Worm (Caenorhabditis elegans): ENCODE results near the gene rnp-1.

rnp-1 gene

DNA sequence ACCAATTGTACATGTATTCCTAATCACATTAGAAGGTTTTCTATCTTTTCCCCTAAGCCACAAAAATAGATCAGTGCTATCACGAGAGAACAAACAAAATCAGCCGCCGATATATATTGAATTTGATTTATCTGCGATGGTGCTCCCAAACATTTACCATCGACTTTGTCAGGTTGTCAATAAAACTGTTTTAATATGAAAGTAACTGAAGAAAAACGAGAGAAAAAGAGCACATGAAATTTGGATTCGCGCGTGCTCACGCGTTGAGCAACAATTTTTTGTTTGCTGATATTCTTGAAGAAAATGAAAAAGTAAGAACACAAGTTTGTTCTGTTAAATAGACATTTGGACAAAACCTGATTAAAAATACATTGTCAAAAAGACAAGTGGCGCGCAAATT lies 3.2 kb upstream of the rnp-1 start:
- no peak for TF ChIP-seq blmp-1 (tag; optimal IDR thresholded peaks at IDR 0.05)
- TF ChIP-seq drap-1 (GFP tag; optimal IDR thresholded peaks at IDR 0.05), result no peak
- TF ChIP-seq ham-2 (GFP tag; optimal IDR thresholded peaks at IDR 0.05), result no peak
- TF ChIP-seq mep-1 (tag; optimal IDR thresholded peaks at IDR 0.05), result no peak
- TF ChIP-seq sem-2 (GFP tag; optimal IDR thresholded peaks at IDR 0.05), result no peak
- no peak for TF ChIP-seq unc-120 (tag; optimal IDR thresholded peaks at IDR 0.05; ENCODE audit: poor library complexity, severe bottlenecking)

- TF ChIP-seq nhr-237 (tag; optimal IDR thresholded peaks at IDR 0.05) (peak; percentile 35), mab-5 (tag; optimal IDR thresholded peaks at IDR 0.05) (no peak), nhr-76 (tag; optimal IDR thresholded peaks at IDR 0.05) (no peak), pha-4 (tag; optimal IDR thresholded peaks at IDR 0.05) (peak; percentile 89), nhr-28 (tag; optimal IDR thresholded peaks at IDR 0.05) (no peak), lin-13 (tag; optimal IDR thresholded peaks at IDR 0.05) (peak; percentile 52), ceh-39 (tag; optimal IDR thresholded peaks at IDR 0.05) (peak; percentile 74), ces-1 (GFP tag; optimal IDR thresholded peaks at IDR 0.05) (peak; percentile 55), sem-2 (GFP tag; optimal IDR thresholded peaks at IDR 0.05) (no peak), mep-1 (tag; optimal IDR thresholded peaks at IDR 0.05) (peak; percentile 42), lsy-2 (tag; optimal IDR thresholded peaks at IDR 0.05) (peak; percentile 95)
These were observed 1.0 kb upstream of the rnp-1 start, which contains the start of gene dpy-30 for ce11 chrV:12190943-12191569. dpy-30 (plus strand) TSS chrV:12191519.

ce11 chrV:12194275-12194674 lies 2.2 kb downstream of the rnp-1 start, which contains the start of gene ogdh-2:
ogdh-2 (plus strand) TSS chrV:12194507.
- TF ChIP-seq lin-13 (tag; optimal IDR thresholded peaks at IDR 0.05), result no peak
- TF ChIP-seq cnd-1 (tag; optimal IDR thresholded peaks at IDR 0.05), result no peak
- TF ChIP-seq unc-62 (GFP tag; optimal IDR thresholded peaks at IDR 0.05), result no peak
- TF ChIP-seq M03D4.4 (tag; optimal IDR thresholded peaks at IDR 0.05), result no peak
- TF ChIP-seq nhr-237 (tag; optimal IDR thresholded peaks at IDR 0.05), result no peak
- TF ChIP-seq sem-2 (GFP tag; optimal IDR thresholded peaks at IDR 0.05), result no peak
- no peak for TF ChIP-seq unc-120 (tag; optimal IDR thresholded peaks at IDR 0.05; ENCODE audit: poor library complexity, severe bottlenecking)
- TF ChIP-seq ceh-83 (GFP tag; optimal IDR thresholded peaks at IDR 0.05), result no peak

- TF ChIP-seq drap-1 (GFP tag; optimal IDR thresholded peaks at IDR 0.05), result no peak
- TF ChIP-seq nhr-12 (tag; optimal IDR thresholded peaks at IDR 0.05), result no peak
- TF ChIP-seq pha-4 (tag; optimal IDR thresholded peaks at IDR 0.05), result no peak
- no peak for TF ChIP-seq lin-32 (GFP tag; optimal IDR thresholded peaks at IDR 0.05)
- TF ChIP-seq nhr-76 (tag; optimal IDR thresholded peaks at IDR 0.05), result no peak
These were observed 3.8 kb downstream of the rnp-1 start, which contains the start of gene ZK836.3 for ce11 chrV:12195845-12196244. ZK836.3 (minus strand) TSS chrV:12195945.

ce11 chrV:12196659-12197058 lies 4.6 kb downstream of the rnp-1 start:
- no peak for TF ChIP-seq drap-1 (GFP tag; optimal IDR thresholded peaks at IDR 0.05)
- TF ChIP-seq pha-4 (tag; optimal IDR thresholded peaks at IDR 0.05), result peak; percentile 59

ce11 chrV:12197748-12198147 lies 5.7 kb downstream of the rnp-1 start:
- TF ChIP-seq lsy-2 (tag; optimal IDR thresholded peaks at IDR 0.05), result no peak
- TF ChIP-seq elt-1 (tag; optimal IDR thresholded peaks at IDR 0.05; ENCODE audit: borderline replicate concordance, insufficient read depth), result no peak
- no peak for TF ChIP-seq hlh-1 (tag; optimal IDR thresholded peaks at IDR 0.05)
- no peak for TF ChIP-seq ceh-39 (tag; optimal IDR thresholded peaks at IDR 0.05)
- no peak for TF ChIP-seq ztf-11 (tag; optimal IDR thresholded peaks at IDR 0.05)

ce11 chrV:12198545-12198944 lies 6.5 kb downstream of the rnp-1 start, which contains the start of gene lon-3:
lon-3 (minus strand) TSS chrV:12198645.
- no peak for TF ChIP-seq ceh-43 (GFP tag; optimal IDR thresholded peaks at IDR 0.05)
- TF ChIP-seq ces-1 (GFP tag; optimal IDR thresholded peaks at IDR 0.05), result no peak
- TF ChIP-seq tbx-8 (GFP tag; optimal IDR thresholded peaks at IDR 0.05), result no peak
- TF ChIP-seq hlh-1 (tag; optimal IDR thresholded peaks at IDR 0.05), result no peak
- TF ChIP-seq elt-3 (tag; optimal IDR thresholded peaks at IDR 0.05), result no peak
- peak; percentile 58 for TF ChIP-seq elt-1 (tag; optimal IDR thresholded peaks at IDR 0.05; ENCODE audit: borderline replicate concordance, insufficient read depth)
